Fruit fly (Drosophila melanogaster) whole organism, embryonic: ENCODE results near the gene Mo25.

ENCODE experiments used
- Asciz ChIP-seq: fragments of 200-800 bp; sonication (Bioruptor generic); optimal IDR thresholded peaks from 2 replicates; lab custom pipeline; 2017; ENCODE audit warnings: missing biosample characterization, mild to moderate bottlenecking, missing genetic modification characterization, missing genetic modification reagents
- BEAF-32 ChIP-seq: fragments of 200-800 bp; sonication (Bioruptor generic); optimal IDR thresholded peaks from 3 replicates; lab custom pipeline; 2017; ENCODE audit warnings: missing biosample characterization, missing genetic modification characterization, mild to moderate bottlenecking, moderate library complexity, missing genetic modification reagents
- Bteb2 ChIP-seq: fragments of 200-800 bp; sonication (Bioruptor generic); optimal IDR thresholded peaks from 2 replicates; lab custom pipeline; 2016; ENCODE audit warnings: missing biosample characterization, missing genetic modification characterization
- CG10979 ChIP-seq: fragments of 200-800 bp; sonication (Bioruptor generic); optimal IDR thresholded peaks from 2 replicates; lab custom pipeline; 2018; ENCODE audit warnings: missing biosample characterization, mild to moderate bottlenecking, missing genetic modification characterization, moderate library complexity
- CG11723 ChIP-seq: fragments of 200-800 bp; sonication (Bioruptor generic); optimal IDR thresholded peaks from 2 replicates; lab custom pipeline; 2017; ENCODE audit warnings: missing biosample characterization, mild to moderate bottlenecking, missing genetic modification characterization
- CG12299 ChIP-seq: fragments of 200-800 bp; sonication (Bioruptor generic); optimal IDR thresholded peaks from 2 replicates; lab custom pipeline; 2018; ENCODE audit warnings: missing biosample characterization, mild to moderate bottlenecking, missing genetic modification characterization
- CG13424 ChIP-seq: fragments of 200-800 bp; sonication (Bioruptor generic); optimal IDR thresholded peaks from 2 replicates; lab custom pipeline; 2019; ENCODE audit warnings: missing biosample characterization, mild to moderate bottlenecking, missing genetic modification characterization, moderate library complexity
- CG14965 ChIP-seq: fragments of 200-800 bp; sonication (Bioruptor generic); optimal IDR thresholded peaks from 2 replicates; lab custom pipeline; 2016; ENCODE audit warnings: missing biosample characterization, missing genetic modification characterization, borderline replicate concordance
- CG16779 ChIP-seq: fragments of 200-800 bp; sonication (Bioruptor generic); IDR thresholded peaks from 2 replicates; pipeline ENCODE4 v1.3.6; 2022; ENCODE audit warnings: missing biosample characterization, missing genetic modification characterization
- CG16863 ChIP-seq: fragments of 200-800 bp; sonication (Bioruptor generic); optimal IDR thresholded peaks from 3 replicates; lab custom pipeline; 2016; ENCODE audit warnings: missing biosample characterization, missing genetic modification characterization
- CG2120 ChIP-seq: fragments of 200-800 bp; sonication (Bioruptor generic); optimal IDR thresholded peaks from 3 replicates; lab custom pipeline; 2016; ENCODE audit warnings: missing biosample characterization, missing genetic modification characterization
- CG2875 ChIP-seq: fragments of 200-800 bp; sonication (Bioruptor generic); optimal IDR thresholded peaks from 2 replicates; lab custom pipeline; 2017; ENCODE audit warnings: missing biosample characterization, mild to moderate bottlenecking, missing genetic modification characterization, missing genetic modification reagents
- CG2889 ChIP-seq: fragments of 200-800 bp; sonication (Bioruptor generic); IDR thresholded peaks from 3 replicates; pipeline ENCODE4 v1.3.6; 2022; ENCODE audit warnings: missing biosample characterization, missing genetic modification characterization
- CG30403 ChIP-seq: fragments of 200-800 bp; sonication (Bioruptor generic); optimal IDR thresholded peaks from 3 replicates; lab custom pipeline; 2016; ENCODE audit warnings: missing biosample characterization, missing genetic modification characterization
- CG3726 ChIP-seq: fragments of 200-800 bp; sonication (Bioruptor generic); IDR thresholded peaks from 3 replicates; pipeline ENCODE4, ENCODE4 v1.3.6; 2022; ENCODE audit warnings: missing biosample characterization, missing genetic modification characterization
- CG4328 ChIP-seq: fragments of 200-800 bp; sonication (Bioruptor generic); optimal IDR thresholded peaks from 3 replicates; lab custom pipeline; 2017; ENCODE audit warnings: missing biosample characterization, missing genetic modification reagents, missing genetic modification characterization
- CG4707 ChIP-seq: fragments of 200-800 bp; sonication (Bioruptor generic); optimal IDR thresholded peaks from 2 replicates; lab custom pipeline; 2018; ENCODE audit warnings: missing biosample characterization, mild to moderate bottlenecking, missing genetic modification characterization, moderate library complexity
- CG6854 ChIP-seq: fragments of 200-800 bp; sonication (Bioruptor generic); optimal IDR thresholded peaks from 3 replicates; lab custom pipeline; 2017; ENCODE audit warnings: missing biosample characterization, mild to moderate bottlenecking, missing genetic modification characterization
- CG7963 ChIP-seq: fragments of 200-800 bp; sonication (Bioruptor generic); IDR thresholded peaks from 3 replicates; pipeline ENCODE4 v1.3.6; 2022; ENCODE audit warnings: missing biosample characterization, missing genetic modification characterization; ENCODE audit not compliant: partially characterized antibody
- CG9932 ChIP-seq: fragments of 200-800 bp; sonication (Bioruptor generic); IDR thresholded peaks from 2 replicates; pipeline ENCODE4 v1.3.6; 2022; ENCODE audit warnings: missing biosample characterization, missing genetic modification characterization
- CTCF ChIP-seq: fragments of 200-800 bp; sonication (Bioruptor generic); optimal IDR thresholded peaks from 2 replicates; lab custom pipeline; 2017; ENCODE audit warnings: missing biosample characterization, mild to moderate bottlenecking, missing genetic modification characterization, moderate library complexity
- D19A ChIP-seq: fragments of 200-800 bp; optimal IDR thresholded peaks from 3 replicates; lab custom pipeline; 2019; ENCODE audit warnings: missing biosample characterization, mild to moderate bottlenecking, missing genetic modification characterization, moderate library complexity
- Dek ChIP-seq: fragments of 200-800 bp; sonication (Bioruptor generic); optimal IDR thresholded peaks from 3 replicates; lab custom pipeline; 2019; ENCODE audit warnings: missing biosample characterization, mild to moderate bottlenecking, missing genetic modification characterization, moderate library complexity
- Dip2 ChIP-seq: fragments of 200-800 bp; sonication (Bioruptor generic); IDR thresholded peaks from 2 replicates; pipeline ENCODE4 v1.3.6; 2022; ENCODE audit warnings: missing biosample characterization, missing genetic modification characterization
- Dip3 ChIP-seq: fragments of 200-800 bp; sonication (Bioruptor generic); optimal IDR thresholded peaks from 3 replicates; lab custom pipeline; 2016; ENCODE audit warnings: missing biosample characterization, missing genetic modification characterization
- H15 ChIP-seq: fragments of 200-800 bp; sonication (Bioruptor generic); IDR thresholded peaks from 3 replicates; pipeline ENCODE4 v1.3.6; 2022; ENCODE audit warnings: missing biosample characterization, missing genetic modification characterization
- HmgZ ChIP-seq: fragments of 200-800 bp; sonication (Bioruptor generic); optimal IDR thresholded peaks from 2 replicates; lab custom pipeline; 2018; ENCODE audit warnings: missing biosample characterization, mild to moderate bottlenecking, missing genetic modification characterization
- Hr3 ChIP-seq: fragments of 200-800 bp; sonication (Bioruptor generic); optimal IDR thresholded peaks from 3 replicates; lab custom pipeline; 2016; ENCODE audit warnings: missing biosample characterization, missing genetic modification characterization
- Hr78 ChIP-seq, 2 experiments: fragments of 200-800 bp in 1 of 2; fragments of >200 bp in 1 of 2; sonication (Bioruptor generic) in 1 of 2; optimal IDR thresholded peaks; 2 replicates each; lab custom pipeline; 2017 to 2019; ENCODE audit warnings: missing biosample characterization in 2 of 2, missing genetic modification characterization in 2 of 2, mild to moderate bottlenecking in 1 of 2, moderate library complexity in 1 of 2
- Hsf ChIP-seq: fragments of 200-800 bp; sonication (Bioruptor generic); optimal IDR thresholded peaks from 3 replicates; lab custom pipeline; 2016; ENCODE audit warnings: missing biosample characterization, missing genetic modification characterization
- MESR4 ChIP-seq: fragments of 200-800 bp; sonication (Bioruptor generic); optimal IDR thresholded peaks from 2 replicates; lab custom pipeline; 2018; ENCODE audit warnings: missing biosample characterization, mild to moderate bottlenecking, missing genetic modification characterization, moderate library complexity
- Pdp1 ChIP-seq, 2 experiments: fragments of 200-800 bp; sonication (Bioruptor generic); optimal IDR thresholded peaks; 3 replicates each; lab custom pipeline; 2016; ENCODE audit warnings: missing biosample characterization in 2 of 2, missing genetic modification characterization in 2 of 2, mild to moderate bottlenecking in 1 of 2, moderate library complexity in 1 of 2
- Sox100B ChIP-seq: fragments of 200-800 bp; sonication (Bioruptor generic); optimal IDR thresholded peaks from 3 replicates; lab custom pipeline; 2018; ENCODE audit warnings: missing biosample characterization, mild to moderate bottlenecking, missing genetic modification characterization
- YL-1 ChIP-seq: fragments of 200-800 bp; sonication (Bioruptor generic); optimal IDR thresholded peaks from 3 replicates; lab custom pipeline; 2017; ENCODE audit warnings: missing biosample characterization, mild to moderate bottlenecking, missing genetic modification characterization
- crp ChIP-seq, 2 experiments: fragments of 200-800 bp; sonication (Bioruptor generic); optimal IDR thresholded peaks; 2 replicates in 1 of 2; 3 replicates in 1 of 2; lab custom pipeline; 2017; ENCODE audit warnings: missing biosample characterization in 2 of 2, missing genetic modification characterization in 2 of 2, mild to moderate bottlenecking in 1 of 2, moderate library complexity in 1 of 2
- da ChIP-seq: fragments of 200-800 bp; sonication (Bioruptor generic); optimal IDR thresholded peaks from 2 replicates; lab custom pipeline; 2016; ENCODE audit warnings: missing biosample characterization, missing genetic modification characterization
- dm ChIP-seq: fragments of 200-800 bp; sonication (Bioruptor generic); optimal IDR thresholded peaks from 3 replicates; lab custom pipeline; 2016; ENCODE audit warnings: missing biosample characterization, missing genetic modification characterization
- dmrt99B ChIP-seq: fragments of 200-800 bp; sonication (Bioruptor generic); optimal IDR thresholded peaks from 2 replicates; lab custom pipeline; 2018; ENCODE audit warnings: missing biosample characterization, mild to moderate bottlenecking, missing genetic modification characterization, moderate library complexity
- ftz-f1 ChIP-seq: fragments of 200-800 bp; sonication (Bioruptor generic); optimal IDR thresholded peaks from 2 replicates; lab custom pipeline; 2016; ENCODE audit warnings: missing biosample characterization, missing genetic modification characterization
- knrl ChIP-seq: fragments of 200-800 bp; sonication (Bioruptor generic); IDR thresholded peaks from 3 replicates; pipeline ENCODE4 v1.3.6; 2022; ENCODE audit warnings: missing biosample characterization, missing genetic modification characterization; ENCODE audit not compliant: partially characterized antibody
- lilli ChIP-seq: fragments of 200-800 bp; sonication (Bioruptor generic); optimal IDR thresholded peaks from 3 replicates; lab custom pipeline; 2016; ENCODE audit warnings: missing biosample characterization, missing genetic modification characterization
- nerfin-1 ChIP-seq: fragments of 200-800 bp; sonication (Bioruptor generic); optimal IDR thresholded peaks from 3 replicates; lab custom pipeline; 2019; ENCODE audit warnings: missing biosample characterization, mild to moderate bottlenecking, missing genetic modification characterization, moderate library complexity
- nerfin-2 ChIP-seq: fragments of 200-800 bp; sonication (Bioruptor generic); IDR thresholded peaks from 2 replicates; pipeline ENCODE4 v1.3.6; 2022; ENCODE audit warnings: missing biosample characterization, missing genetic modification characterization; ENCODE audit not compliant: partially characterized antibody
- pfk ChIP-seq: fragments of 200-800 bp; sonication (Bioruptor generic); optimal IDR thresholded peaks from 2 replicates; lab custom pipeline; 2018; ENCODE audit warnings: missing biosample characterization, mild to moderate bottlenecking, missing genetic modification characterization, moderate library complexity
- pita ChIP-seq: fragments of 200-800 bp; sonication (Bioruptor generic); optimal IDR thresholded peaks from 2 replicates; lab custom pipeline; 2017; ENCODE audit warnings: missing biosample characterization, mild to moderate bottlenecking, missing genetic modification characterization
- repo ChIP-seq: fragments of 200-800 bp; sonication (Bioruptor generic); optimal IDR thresholded peaks from 2 replicates; lab custom pipeline; 2016; ENCODE audit warnings: missing biosample characterization, missing genetic modification characterization
- ro ChIP-seq: fragments of 200-800 bp; sonication (Bioruptor generic); IDR thresholded peaks from 2 replicates; pipeline ENCODE4 v1.3.6; 2022; ENCODE audit warnings: missing biosample characterization, missing genetic modification characterization
- sd ChIP-seq: fragments of 200-800 bp; sonication (Bioruptor generic); optimal IDR thresholded peaks from 3 replicates; lab custom pipeline; 2018; ENCODE audit warnings: missing biosample characterization, mild to moderate bottlenecking, missing genetic modification characterization, moderate library complexity
- ttk ChIP-seq: fragments of 200-800 bp; sonication (Bioruptor generic); IDR thresholded peaks from 2 replicates; pipeline ENCODE4 v2.1.2; 2022; ENCODE audit warnings: missing biosample characterization, missing genetic modification characterization
- z ChIP-seq: fragments of 200-800 bp; sonication (Bioruptor generic); IDR thresholded peaks from 3 replicates; pipeline ENCODE4 v1.3.6; 2022; ENCODE audit warnings: missing biosample characterization, missing genetic modification characterization
- zfh2 ChIP-seq: fragments of 200-800 bp; sonication (Bioruptor generic); optimal IDR thresholded peaks from 2 replicates; lab custom pipeline; 2016; ENCODE audit warnings: missing biosample characterization, missing genetic modification characterization

Gene Mo25

DNA sequence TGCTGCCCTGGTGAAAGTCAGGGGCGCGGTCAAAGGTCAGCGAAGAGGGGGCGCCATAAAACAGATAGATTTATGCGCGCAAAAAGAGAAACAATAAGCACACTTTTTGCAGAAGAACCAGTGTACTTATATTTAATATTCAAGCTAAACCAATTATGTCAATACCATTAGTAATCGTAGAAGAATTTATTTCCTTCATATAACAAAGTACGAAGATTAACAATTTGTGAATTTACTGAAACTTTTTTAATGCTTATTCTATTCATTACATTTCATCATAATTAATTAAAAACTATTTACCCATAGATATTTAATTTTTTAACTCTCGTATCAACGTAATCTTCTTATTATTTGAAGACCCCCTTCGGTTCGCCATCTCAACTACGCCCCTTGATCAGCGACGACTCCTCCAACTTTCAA is 26.8 kb upstream of the Mo25 start (continued):
- TF ChIP-seq CG3726 (GFP tag; lab: Robert Waterston, UW) (no peak), nerfin-2 (GFP tag; lab: Robert Waterston, UW) (no peak), CG16863 (no peak), BEAF-32 (GFP tag; lab: Kevin White, UChicago) (no peak), ftz-f1 (GFP tag; lab: Kevin White, UChicago) (no peak), H15 (GFP tag; lab: Robert Waterston, UW) (0 out of 3 replicates have a peak, but pooled peaks have one; percentile 30), ro (no peak), lilli (GFP tag; lab: Kevin White, UChicago) (no peak), Bteb2 (GFP tag; lab: Kevin White, UChicago) (no peak), CG4328 (peak; percentile 39), CG9932 (GFP tag; lab: Robert Waterston, UW) (no peak), Hsf (GFP tag; lab: Kevin White, UChicago) (peak; percentile 16), Pdp1 (GFP tag; optimal IDR thresholded peaks at IDR 0.05; lab: Kevin White, UChicago) (peak in 1 of 2 experiments; percentile 2), Hr3 (GFP tag; lab: Kevin White, UChicago) (peak; percentile 54), nerfin-1 (peak; percentile 70), Dek (tag; lab: Kevin White, UChicago) (peak; percentile 5), Sox100B (GFP tag; lab: Kevin White, UChicago) (peak; percentile 87), MESR4 (no peak), CG30403 (peak; percentile 81), z (GFP tag; lab: Robert Waterston, UW) (no peak), da (GFP tag; lab: Kevin White, UChicago) (no peak), CG13424 (tag; lab: Kevin White, UChicago) (peak; percentile 66), sd (tag; lab: Kevin White, UChicago) (no peak), YL-1 (GFP tag; lab: Kevin White, UChicago) (no peak), CG6854 (GFP tag; lab: Kevin White, UChicago) (no peak), CG12299 (tag; lab: Kevin White, UChicago) (no peak), CG11723 (GFP tag; lab: Kevin White, UChicago) (peak; percentile 36), Asciz (GFP tag; lab: Kevin White, UChicago) (peak; percentile 64), CG2875 (GFP tag; lab: Kevin White, UChicago) (peak; percentile 63), crp (GFP tag; optimal IDR thresholded peaks at IDR 0.05; lab: Kevin White, UChicago) (no peak), HmgZ (tag; lab: Kevin White, UChicago) (no peak), dm (GFP tag; lab: Kevin White, UChicago) (no peak), CG2120 (no peak), Hr78 (GFP tag; optimal IDR thresholded peaks at IDR 0.05; lab: Kevin White, UChicago) (peak in 1 of 2 experiments; percentile 84), CG16779 (GFP tag; lab: Robert Waterston, UW) (no peak), CG10979 (tag; lab: Kevin White, UChicago) (peak; percentile 86), CG2889 (GFP tag; lab: Robert Waterston, UW) (no peak), CG7963 (no peak), dmrt99B (tag; lab: Kevin White, UChicago) (peak; percentile 80), D19A (tag; lab: Kevin White, UChicago) (peak; percentile 65), pfk (GFP tag; lab: Kevin White, UChicago) (no peak), ttk (GFP tag; lab: Robert Waterston, UW) (no peak), CG14965 (GFP tag; lab: Kevin White, UChicago) (no peak), repo (no peak), zfh2 (GFP tag; lab: Kevin White, UChicago) (no peak), pita (GFP tag; lab: Kevin White, UChicago) (no peak), CG4707 (GFP tag; lab: Kevin White, UChicago) (peak; percentile 14), Dip3 (GFP tag; lab: Kevin White, UChicago) (no peak), knrl (GFP tag; lab: Robert Waterston, UW) (no peak), CTCF (GFP tag; lab: Kevin White, UChicago) (no peak), Dip2 (GFP tag; lab: Robert Waterston, UW) (no peak)
